Fruit fly (Drosophila melanogaster): ENCODE measurements around the gene mtSSB.

DNA sequence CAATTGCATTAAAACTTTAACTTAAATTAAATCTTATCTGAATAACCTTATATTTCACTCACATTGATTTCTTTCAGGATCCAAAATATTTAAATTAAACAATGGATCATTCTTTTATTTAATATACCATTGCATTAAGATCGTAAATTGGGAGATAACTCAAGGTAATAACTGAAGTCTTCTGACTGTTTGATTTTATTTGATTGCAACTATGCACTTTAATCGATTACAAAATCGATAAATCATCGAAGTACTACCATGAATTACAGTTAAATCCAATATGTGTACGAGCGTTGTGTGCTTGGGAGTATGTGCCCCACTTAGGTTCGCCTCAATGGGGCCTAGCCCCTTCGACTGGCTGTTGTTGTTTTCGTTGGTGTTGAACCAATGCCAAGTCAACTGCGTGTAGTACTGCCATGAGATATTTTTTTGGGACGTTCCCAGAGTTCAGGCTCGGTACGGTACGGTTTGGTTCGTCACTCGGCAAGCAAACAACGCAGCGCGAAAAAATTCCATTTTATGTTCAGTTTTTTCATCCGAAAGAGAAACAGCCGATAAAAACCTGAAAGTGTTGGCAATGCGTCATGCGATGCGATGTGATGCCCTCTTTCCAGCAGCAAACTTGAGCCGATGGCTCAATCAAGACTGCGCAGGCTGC, 7.0 kb upstream of the mtSSB start:
- peak; percentile 19 for TF ChIP-seq EcR (GFP tag; optimal IDR thresholded peaks at IDR 0.05)
- TF ChIP-seq CG8301 (tag; optimal IDR thresholded peaks at IDR 0.05): no peak
- TF ChIP-seq CG12605 (GFP tag; IDR thresholded peaks at IDR 0.05): no peak
- no peak for TF ChIP-seq rn (GFP tag; IDR thresholded peaks at IDR 0.05)
- no peak for TF ChIP-seq CG15710 (tag; optimal IDR thresholded peaks at IDR 0.05)
- TF ChIP-seq CG10348 (GFP tag; IDR thresholded peaks at IDR 0.05): no peak
- TF ChIP-seq gl (tag; optimal IDR thresholded peaks at IDR 0.05): no peak
- no peak for TF ChIP-seq CG4496 (GFP tag; IDR thresholded peaks at IDR 0.05)
- peak; percentile 22; the same call in 1 of the 2 replicates for TF ChIP-seq CG32121 (GFP tag; IDR thresholded peaks at IDR 0.05)
- TF ChIP-seq CG8159 (tag; optimal IDR thresholded peaks at IDR 0.05): no peak
- no peak for TF ChIP-seq Pif1A (GFP tag; optimal IDR thresholded peaks at IDR 0.05)
- no peak for TF ChIP-seq Snoo (tag; optimal IDR thresholded peaks at IDR 0.05)
- no peak for TF ChIP-seq CG14655 (GFP tag; optimal IDR thresholded peaks at IDR 0.05)

All from whole organism, pupa.